Fruit fly (Drosophila melanogaster) whole organism, embryonic: ENCODE data around the gene CG17376.

Source experiments
- ATbp ChIP-seq: fragments of 200-800 bp; sonication (Bioruptor generic); optimal IDR thresholded peaks from 2 replicates; lab custom pipeline; 2017; ENCODE audit warnings: missing biosample characterization, mild to moderate bottlenecking, missing genetic modification characterization, missing genetic modification reagents
- B-H2 ChIP-seq: fragments of 200-800 bp; sonication (Bioruptor generic); optimal IDR thresholded peaks from 2 replicates; lab custom pipeline; 2018; ENCODE audit warnings: missing biosample characterization, mild to moderate bottlenecking, missing genetic modification characterization
- Bgb ChIP-seq: fragments of 200-800 bp; sonication (Bioruptor generic); IDR thresholded peaks from 2 replicates; pipeline ENCODE4 v1.3.6; 2022; ENCODE audit warnings: missing biosample characterization, missing genetic modification characterization; ENCODE audit not compliant: partially characterized antibody
- CG11456 ChIP-seq: fragments of 200-800 bp; sonication (Bioruptor generic); IDR thresholded peaks from 3 replicates; pipeline ENCODE4 v1.3.6; 2022; ENCODE audit warnings: missing biosample characterization, missing genetic modification characterization
- CG14441 ChIP-seq: fragments of 200-800 bp; sonication (Bioruptor generic); IDR thresholded peaks from 2 replicates; pipeline ENCODE4 v1.3.6; 2022; ENCODE audit warnings: missing biosample characterization, missing genetic modification characterization
- CG15696 ChIP-seq: fragments of 200-800 bp; sonication (Bioruptor generic); optimal IDR thresholded peaks from 2 replicates; lab custom pipeline; 2019; ENCODE audit warnings: missing biosample characterization, mild to moderate bottlenecking, missing genetic modification characterization, moderate library complexity
- CG16813 ChIP-seq: fragments of 200-800 bp; sonication (Bioruptor generic); IDR thresholded peaks from 3 replicates; pipeline ENCODE4 v1.3.6; 2022; ENCODE audit warnings: missing biosample characterization, missing genetic modification characterization; ENCODE audit not compliant: partially characterized antibody
- CG17328 ChIP-seq: fragments of 200-800 bp; sonication (Bioruptor generic); IDR thresholded peaks from 2 replicates; pipeline ENCODE4 v1.3.6; 2022; ENCODE audit warnings: missing biosample characterization, missing genetic modification characterization
- CG17385 ChIP-seq: fragments of 200-800 bp; sonication (Bioruptor generic); optimal IDR thresholded peaks from 3 replicates; lab custom pipeline; 2018; ENCODE audit warnings: missing biosample characterization, mild to moderate bottlenecking, missing genetic modification characterization
- CG18599 ChIP-seq: fragments of 200-800 bp; sonication (Bioruptor generic); optimal IDR thresholded peaks from 3 replicates; lab custom pipeline; 2017; ENCODE audit warnings: missing biosample characterization, missing genetic modification characterization, mild to moderate bottlenecking, moderate library complexity, missing genetic modification reagents
- CG31388 ChIP-seq: fragments of 200-800 bp; sonication (Bioruptor generic); optimal IDR thresholded peaks from 2 replicates; lab custom pipeline; 2016; ENCODE audit warnings: missing biosample characterization, missing genetic modification characterization
- CG3163 ChIP-seq: fragments of 200-800 bp; sonication (Bioruptor generic); optimal IDR thresholded peaks from 3 replicates; lab custom pipeline; 2016; ENCODE audit warnings: missing biosample characterization, missing genetic modification characterization
- CG5180 ChIP-seq: fragments of 200-800 bp; sonication (Bioruptor generic); optimal IDR thresholded peaks from 3 replicates; lab custom pipeline; 2017; ENCODE audit warnings: missing biosample characterization, missing genetic modification characterization, mild to moderate bottlenecking, moderate library complexity, missing genetic modification reagents
- CG5245 ChIP-seq: fragments of 200-800 bp; sonication (Bioruptor generic); optimal IDR thresholded peaks from 3 replicates; lab custom pipeline; 2016; ENCODE audit warnings: missing biosample characterization, missing genetic modification characterization
- CG6813 ChIP-seq: fragments of 200-800 bp; sonication (Bioruptor generic); optimal IDR thresholded peaks from 2 replicates; lab custom pipeline; 2017; ENCODE audit warnings: missing biosample characterization, missing genetic modification characterization, mild to moderate bottlenecking, moderate library complexity, missing genetic modification reagents
- CG9876 ChIP-seq: fragments of 200-800 bp; sonication (Bioruptor generic); optimal IDR thresholded peaks from 2 replicates; lab custom pipeline; 2016; ENCODE audit warnings: missing biosample characterization, missing genetic modification characterization
- CTCF ChIP-seq: fragments of 200-800 bp; sonication (Bioruptor generic); optimal IDR thresholded peaks from 2 replicates; lab custom pipeline; 2017; ENCODE audit warnings: missing biosample characterization, mild to moderate bottlenecking, missing genetic modification characterization, moderate library complexity
- Dbx ChIP-seq: fragments of 200-800 bp; sonication (Bioruptor generic); IDR thresholded peaks from 3 replicates; pipeline ENCODE4 v1.3.6; 2022; ENCODE audit warnings: missing biosample characterization, missing genetic modification characterization
- Gsc ChIP-seq: fragments of 200-800 bp; sonication (Bioruptor generic); IDR thresholded peaks from 2 replicates; pipeline ENCODE4 v1.3.6; 2022; ENCODE audit warnings: missing biosample characterization, missing genetic modification characterization
- HHEX ChIP-seq: fragments of 200-800 bp; sonication (Bioruptor generic); optimal IDR thresholded peaks from 3 replicates; lab custom pipeline; 2017; ENCODE audit warnings: missing biosample characterization, mild to moderate bottlenecking, missing genetic modification characterization, missing genetic modification reagents
- Med ChIP-seq: fragments of 200-800 bp; sonication (Bioruptor generic); peaks from one replicate; lab custom pipeline; 2016; ENCODE audit warnings: missing biosample characterization, missing genetic modification characterization, mild to moderate bottlenecking, inconsistent platforms, moderate library complexity
- Nf-YA ChIP-seq: fragments of 200-800 bp; sonication (Bioruptor generic); IDR thresholded peaks from 2 replicates; pipeline ENCODE4 v1.3.6; 2022; ENCODE audit warnings: missing biosample characterization, missing genetic modification characterization
- Nf-YC ChIP-seq: fragments of 200-800 bp; optimal IDR thresholded peaks from 3 replicates; lab custom pipeline; 2019; ENCODE audit warnings: missing biosample characterization, mild to moderate bottlenecking, missing genetic modification characterization, moderate library complexity
- Poxn ChIP-seq: fragments of 200-800 bp; sonication (Bioruptor generic); IDR thresholded peaks from 2 replicates; pipeline ENCODE4 v1.3.6; 2022; ENCODE audit warnings: missing biosample characterization, missing genetic modification characterization
- Sin3A ChIP-seq: fragments of >200 bp; optimal IDR thresholded peaks from 2 replicates; lab custom pipeline; 2018
- TFAM ChIP-seq: fragments of 200-800 bp; sonication (Bioruptor generic); optimal IDR thresholded peaks from 2 replicates; lab custom pipeline; 2017; ENCODE audit warnings: missing biosample characterization, missing genetic modification characterization, inconsistent platforms
- Trl ChIP-seq, 3 experiments: fragments of >200 bp in 2 of 3; fragments of 200-800 bp in 1 of 3; sonication (Bioruptor generic) in 1 of 3; optimal IDR thresholded peaks; 2 replicates in 1 of 3; 3 replicates in 2 of 3; lab custom pipeline; 2016 to 2017; ENCODE audit warnings: missing biosample characterization in 1 of 3, missing genetic modification characterization in 1 of 3
- bowl ChIP-seq: fragments of 200-800 bp; sonication (Bioruptor generic); IDR thresholded peaks from 2 replicates; pipeline ENCODE4 v1.3.6; 2022; ENCODE audit warnings: missing biosample characterization, missing genetic modification characterization
- cas ChIP-seq: fragments of 200-800 bp; sonication (Bioruptor generic); IDR thresholded peaks from 2 replicates; pipeline ENCODE4 v1.3.6; 2022; ENCODE audit warnings: missing biosample characterization, missing genetic modification characterization
- chinmo ChIP-seq: fragments of 200-800 bp; sonication (Bioruptor generic); IDR thresholded peaks from 4 replicates; pipeline ENCODE4 v1.3.6; 2022; ENCODE audit warnings: missing biosample characterization, missing genetic modification characterization; ENCODE audit not compliant: partially characterized antibody
- chm ChIP-seq: fragments of 200-800 bp; sonication (Bioruptor generic); IDR thresholded peaks from 2 replicates; pipeline ENCODE4 v1.3.6; 2022; ENCODE audit warnings: missing biosample characterization, missing genetic modification characterization
- ci ChIP-seq: fragments of 200-800 bp; sonication (Bioruptor generic); IDR thresholded peaks from 3 replicates; pipeline ENCODE4 v1.3.6; 2022; ENCODE audit warnings: missing biosample characterization, missing genetic modification characterization
- crp ChIP-seq, 2 experiments: fragments of 200-800 bp; sonication (Bioruptor generic); optimal IDR thresholded peaks; 2 replicates in 1 of 2; 3 replicates in 1 of 2; lab custom pipeline; 2017; ENCODE audit warnings: missing biosample characterization in 2 of 2, missing genetic modification characterization in 2 of 2, mild to moderate bottlenecking in 1 of 2, moderate library complexity in 1 of 2
- dan ChIP-seq: fragments of 200-800 bp; sonication (Bioruptor generic); IDR thresholded peaks from 2 replicates; pipeline ENCODE4 v1.3.6; 2022; ENCODE audit warnings: missing biosample characterization, missing genetic modification characterization
- gfzf ChIP-seq: fragments of 200-800 bp; sonication (Bioruptor generic); optimal IDR thresholded peaks from 2 replicates; lab custom pipeline; 2016; ENCODE audit warnings: missing biosample characterization, mild to moderate bottlenecking, missing genetic modification characterization, moderate library complexity
- hbn ChIP-seq: fragments of 200-800 bp; sonication (Bioruptor generic); IDR thresholded peaks from 2 replicates; pipeline ENCODE4 v1.3.6; 2022; ENCODE audit warnings: missing biosample characterization, missing genetic modification characterization; ENCODE audit not compliant: partially characterized antibody
- kah ChIP-seq: fragments of 200-800 bp; sonication (Bioruptor generic); optimal IDR thresholded peaks from 2 replicates; lab custom pipeline; 2018; ENCODE audit warnings: missing biosample characterization, mild to moderate bottlenecking, missing genetic modification characterization
- kni ChIP-seq: fragments of 200-800 bp; sonication (Bioruptor generic); optimal IDR thresholded peaks from 3 replicates; lab custom pipeline; 2017; ENCODE audit warnings: mild to moderate bottlenecking, missing biosample characterization, missing genetic modification reagents, missing genetic modification characterization
- lbe ChIP-seq: fragments of 200-800 bp; sonication (Bioruptor generic); optimal IDR thresholded peaks from 2 replicates; lab custom pipeline; 2016; ENCODE audit warnings: missing biosample characterization, mild to moderate bottlenecking, missing genetic modification characterization
- luna ChIP-seq: fragments of 200-800 bp; sonication (Bioruptor generic); optimal IDR thresholded peaks from 2 replicates; lab custom pipeline; 2016; ENCODE audit warnings: missing biosample characterization, missing genetic modification characterization
- pfk ChIP-seq: fragments of 200-800 bp; sonication (Bioruptor generic); optimal IDR thresholded peaks from 2 replicates; lab custom pipeline; 2018; ENCODE audit warnings: missing biosample characterization, mild to moderate bottlenecking, missing genetic modification characterization, moderate library complexity
- pzg ChIP-seq: fragments of 200-800 bp; sonication (Bioruptor generic); optimal IDR thresholded peaks from 3 replicates; lab custom pipeline; 2018; ENCODE audit warnings: missing biosample characterization, mild to moderate bottlenecking, missing genetic modification characterization, moderate library complexity
- shn ChIP-seq: fragments of 200-800 bp; sonication (Bioruptor generic); optimal IDR thresholded peaks from 3 replicates; lab custom pipeline; 2016; ENCODE audit warnings: missing biosample characterization, missing genetic modification characterization
- slbo ChIP-seq: fragments of 200-800 bp; sonication (Bioruptor generic); IDR thresholded peaks from 2 replicates; pipeline ENCODE4 v1.3.6; 2022; ENCODE audit warnings: missing biosample characterization, missing genetic modification characterization
- tgo ChIP-seq: fragments of 200-800 bp; sonication (Bioruptor generic); IDR thresholded peaks from 3 replicates; pipeline ENCODE4 v1.3.6; 2022; ENCODE audit warnings: missing biosample characterization, missing genetic modification characterization
- tio ChIP-seq: fragments of 200-800 bp; sonication (Bioruptor generic); optimal IDR thresholded peaks from 2 replicates; lab custom pipeline; 2017; ENCODE audit warnings: missing biosample characterization, missing genetic modification characterization, inconsistent platforms
- tna ChIP-seq: fragments of 200-800 bp; sonication (Bioruptor generic); IDR thresholded peaks from 2 replicates; pipeline ENCODE4 v1.3.6; 2022; ENCODE audit warnings: missing biosample characterization, missing genetic modification characterization; ENCODE audit not compliant: partially characterized antibody
- yki ChIP-seq: fragments of >200 bp; optimal IDR thresholded peaks from 3 replicates; lab custom pipeline; 2018
- zen ChIP-seq: fragments of 200-800 bp; sonication (Bioruptor generic); optimal IDR thresholded peaks from 3 replicates; lab custom pipeline; 2018; ENCODE audit warnings: missing biosample characterization, mild to moderate bottlenecking, missing genetic modification characterization, moderate library complexity

CG17376 gene

DNA sequence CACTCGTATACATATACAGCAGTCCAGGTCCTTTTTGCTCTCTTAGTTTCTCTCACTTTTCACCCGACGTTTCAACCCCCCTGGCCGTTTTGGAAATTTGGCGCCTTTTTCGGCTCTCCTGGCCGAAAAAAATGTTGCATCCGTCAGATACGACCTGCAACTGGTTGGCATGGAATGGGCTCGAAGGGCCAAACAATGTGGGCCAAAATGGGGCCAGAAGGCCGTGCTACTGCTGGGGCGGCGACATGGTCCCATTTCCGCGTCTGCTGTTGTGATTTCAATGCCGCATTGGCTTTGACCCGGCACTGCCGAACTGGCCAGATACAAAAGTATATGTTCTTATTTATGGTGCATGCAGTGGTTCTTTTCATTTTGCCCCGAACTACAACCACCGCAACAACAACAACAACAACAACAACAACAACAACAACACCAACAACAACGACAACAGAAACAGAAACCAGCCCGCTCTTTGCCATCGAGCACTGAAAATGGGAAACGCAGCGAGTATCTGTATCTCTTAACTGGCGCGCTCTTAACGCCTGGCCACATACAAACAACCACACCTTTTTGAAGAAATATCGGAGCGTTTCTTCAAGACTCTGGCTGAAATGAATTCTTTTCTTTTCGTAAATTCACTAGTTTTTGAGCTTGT, 6.8 kb downstream of the CG17376 start (continued):
- TF ChIP-seq cas (GFP tag; lab: Robert Waterston, UW) (no peak), CG17385 (peak; percentile 17), Bgb (GFP tag; lab: Robert Waterston, UW) (no peak), CG6813 (GFP tag; lab: Kevin White, UChicago) (no peak), Med (GFP tag; lab: Kevin White, UChicago) (peak; percentile 71), ci (GFP tag; lab: Robert Waterston, UW) (0 out of 3 replicates have a peak, but pooled peaks have one; percentile 11), hbn (no peak), Gsc (no peak), yki (lab: Kevin White, UChicago) (peak; percentile 4), kah (peak; percentile 54), Trl (optimal IDR thresholded peaks at IDR 0.05; lab: Kevin White, UChicago) (peak; percentile 83 to 90), Trl (GFP tag; optimal IDR thresholded peaks at IDR 0.05; lab: Kevin White, UChicago) (no peak), CG17328 (GFP tag; lab: Robert Waterston, UW) (0 out of 2 replicates have a peak, but pooled peaks have one; percentile 14), shn (GFP tag; lab: Kevin White, UChicago) (no peak), Sin3A (lab: Kevin White, UChicago) (no peak), CG5180 (GFP tag; lab: Kevin White, UChicago) (peak; percentile 92), CG3163 (GFP tag; lab: Kevin White, UChicago) (peak; percentile 99), CG9876 (GFP tag; lab: Kevin White, UChicago) (no peak), kni (peak; percentile 59), bowl (GFP tag; lab: Robert Waterston, UW) (no peak), dan (GFP tag; lab: Robert Waterston, UW) (no peak)

DNA sequence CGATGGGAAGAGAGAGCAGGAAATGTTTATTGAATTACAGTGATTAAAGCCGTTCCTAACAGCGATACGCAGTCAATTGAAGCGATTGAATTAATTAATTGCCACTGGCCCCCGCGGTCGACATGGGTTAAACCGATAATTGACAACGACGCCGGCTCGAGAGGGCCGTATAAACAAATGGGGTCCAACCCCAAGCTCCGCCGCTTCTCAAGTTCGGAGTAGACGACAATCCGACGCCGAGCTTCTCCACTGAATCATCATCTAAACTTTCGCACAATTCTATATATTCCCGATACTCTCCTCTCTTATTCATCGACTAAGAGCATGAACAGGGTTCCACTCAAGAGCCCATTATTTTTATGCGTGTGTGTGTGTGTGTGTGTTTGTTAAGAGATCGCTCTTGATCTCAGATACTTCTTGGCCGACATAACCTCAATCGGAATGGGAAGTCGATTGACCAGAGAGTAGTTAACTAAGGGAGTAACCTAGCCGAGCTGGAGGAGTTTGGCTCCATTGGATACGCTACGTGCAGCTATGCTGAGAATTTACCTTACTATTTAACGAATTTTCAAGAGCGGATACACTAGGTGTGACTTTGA, 8.8 kb downstream of the CG17376 start:
- TF ChIP-seq CG3163 (GFP tag; lab: Kevin White, UChicago) (peak; percentile 99), tio (GFP tag; lab: Kevin White, UChicago) (no peak), Nf-YC (tag; lab: Kevin White, UChicago) (no peak), Poxn (GFP tag; lab: Robert Waterston, UW) (no peak), slbo (GFP tag; lab: Robert Waterston, UW) (no peak), gfzf (GFP tag; lab: Kevin White, UChicago) (no peak), crp (GFP tag; optimal IDR thresholded peaks at IDR 0.05; lab: Kevin White, UChicago) (no peak), CG14441 (GFP tag; lab: Robert Waterston, UW) (no peak), ATbp (GFP tag; lab: Kevin White, UChicago) (no peak), luna (no peak), pfk (GFP tag; lab: Kevin White, UChicago) (no peak), Nf-YA (no peak), CG31388 (GFP tag; lab: Kevin White, UChicago) (no peak), tna (GFP tag; lab: Robert Waterston, UW) (no peak), chm (GFP tag; lab: Robert Waterston, UW) (peak; percentile 73), TFAM (GFP tag; lab: Kevin White, UChicago) (no peak), CG15696 (tag; lab: Kevin White, UChicago) (no peak), CTCF (GFP tag; lab: Kevin White, UChicago) (no peak), chinmo (GFP tag; lab: Robert Waterston, UW) (0 out of 4 replicates have a peak, but pooled peaks have one; percentile 72), CG5180 (GFP tag; lab: Kevin White, UChicago) (peak; percentile 34), zen (tag; lab: Kevin White, UChicago) (no peak), Dbx (GFP tag; lab: Robert Waterston, UW) (no peak), CG18599 (no peak), CG11456 (no peak), CG16813 (GFP tag; lab: Robert Waterston, UW) (no peak), lbe (GFP tag; lab: Kevin White, UChicago) (no peak), HHEX (GFP tag; lab: Kevin White, UChicago) (no peak), B-H2 (GFP tag; lab: Kevin White, UChicago) (no peak), pzg (no peak), CG5245 (GFP tag; lab: Kevin White, UChicago) (no peak), tgo (no peak)
